Fruit fly (Drosophila melanogaster): ENCODE results near the gene sob.

dm6 chr2L:3539412-3539743 is 41.2 kb downstream of the sob start:
- no peak for TF ChIP-seq cnc (optimal IDR thresholded peaks at IDR 0.05)
- no peak for TF ChIP-seq CG1620 (GFP tag; optimal IDR thresholded peaks at IDR 0.05)
- no peak for TF ChIP-seq Clk (GFP tag; optimal IDR thresholded peaks at IDR 0.05)
- TF ChIP-seq bab1 (GFP tag; optimal IDR thresholded peaks at IDR 0.05) = no peak
- no peak for TF ChIP-seq Hr96 (GFP tag; optimal IDR thresholded peaks at IDR 0.05)
- no peak for TF ChIP-seq CG5204 (GFP tag; optimal IDR thresholded peaks at IDR 0.05)
